Worm (Caenorhabditis elegans) whole organism, L2 larva: ENCODE measurements around the gene B0524.6.
A peak's percentile ranks its signal among the peaks of the same experiment; 100 is the strongest.

Experiments
- F13H6.1 ChIP-seq: sonication (generic microtip); optimal IDR thresholded peaks from 2 replicates; lab custom pipeline; 2016; ENCODE audit warnings: missing genetic modification characterization, missing compliant biosample characterization
- R02D3.7 ChIP-seq: fragments of 150-350 bp; optimal IDR thresholded peaks from 2 replicates; lab custom pipeline; 2014; ENCODE audit warnings: missing biosample characterization, missing genetic modification characterization
- ZK546.5 ChIP-seq: sonication (generic microtip); optimal IDR thresholded peaks from 2 replicates; lab custom pipeline; 2017; ENCODE audit warnings: missing biosample characterization, missing genetic modification characterization
- alr-1 ChIP-seq: fragments of 150-350 bp; optimal IDR thresholded peaks from 2 replicates; lab custom pipeline; 2014; ENCODE audit warnings: missing biosample characterization, missing genetic modification characterization
- aly-2 ChIP-seq: fragments of 150-350 bp; optimal IDR thresholded peaks from 2 replicates; lab custom pipeline; 2014; ENCODE audit warnings: missing biosample characterization, missing genetic modification characterization
- blmp-1 ChIP-seq: sonication (generic microtip); optimal IDR thresholded peaks from 2 replicates; lab custom pipeline; 2017; ENCODE audit warnings: missing genetic modification characterization, mild to moderate bottlenecking, missing compliant biosample characterization, antibody characterized with exemption, moderate library complexity; ENCODE audit not compliant: insufficient read depth
- ceh-16 ChIP-seq: fragments of 150-350 bp; optimal IDR thresholded peaks from 2 replicates; lab custom pipeline; 2014; ENCODE audit warnings: missing biosample characterization, missing genetic modification characterization
- crh-2 ChIP-seq: sonication (generic microtip); optimal IDR thresholded peaks from 2 replicates; lab custom pipeline; 2017; ENCODE audit warnings: missing biosample characterization, missing genetic modification characterization
- egl-27 ChIP-seq: sonication (generic microtip); optimal IDR thresholded peaks from 3 replicates; lab custom pipeline; 2017; ENCODE audit warnings: missing biosample characterization, missing genetic modification reagents, missing genetic modification characterization
- elt-1 ChIP-seq: fragments of 150-350 bp; optimal IDR thresholded peaks from 2 replicates; lab custom pipeline; 2014; ENCODE audit warnings: missing biosample characterization, missing genetic modification characterization
- elt-3 ChIP-seq: sonication (generic microtip); optimal IDR thresholded peaks from 2 replicates; lab custom pipeline; 2017; ENCODE audit warnings: missing biosample characterization, missing genetic modification characterization
- gmeb-1 ChIP-seq: fragments of 150-350 bp; optimal IDR thresholded peaks from 2 replicates; lab custom pipeline; 2014; ENCODE audit warnings: missing biosample characterization, missing genetic modification characterization
- lin-11 ChIP-seq: fragments of 150-350 bp; sonication (generic microtip); optimal IDR thresholded peaks from 2 replicates; lab custom pipeline; 2014; ENCODE audit warnings: missing biosample characterization, missing genetic modification characterization, inconsistent platforms, mixed read lengths
- lin-13 ChIP-seq: fragments of 150-350 bp; optimal IDR thresholded peaks from 2 replicates; lab custom pipeline; 2014; ENCODE audit warnings: missing biosample characterization, missing genetic modification reagents, missing genetic modification characterization
- lin-39 ChIP-seq: fragments of 150-350 bp; optimal IDR thresholded peaks from 2 replicates; lab custom pipeline; 2014; ENCODE audit warnings: missing biosample characterization, missing genetic modification reagents, missing genetic modification characterization
- lsy-2 ChIP-seq, 2 experiments: fragments of 150-350 bp in 1 of 2; sonication (generic microtip) in 1 of 2; optimal IDR thresholded peaks; 2 replicates each; lab custom pipeline; 2014 to 2017; ENCODE audit warnings: missing biosample characterization in 2 of 2, missing genetic modification characterization in 2 of 2
- mab-5 ChIP-seq: fragments of 150-350 bp; optimal IDR thresholded peaks from 2 replicates; lab custom pipeline; 2014; ENCODE audit warnings: missing biosample characterization, missing genetic modification characterization
- mdl-1 ChIP-seq, 2 experiments: fragments of 150-350 bp in 1 of 2; sonication (generic microtip) in 1 of 2; optimal IDR thresholded peaks; 2 replicates each; lab custom pipeline; 2017; ENCODE audit warnings: missing biosample characterization in 2 of 2, missing genetic modification characterization in 2 of 2
- nhr-10 ChIP-seq: sonication (generic microtip); optimal IDR thresholded peaks from 2 replicates; lab custom pipeline; 2017; ENCODE audit warnings: missing biosample characterization, missing genetic modification characterization
- nhr-12 ChIP-seq: fragments of 150-350 bp; optimal IDR thresholded peaks from 2 replicates; lab custom pipeline; 2014; ENCODE audit warnings: missing biosample characterization, missing genetic modification characterization
- nhr-129 ChIP-seq: fragments of 150-350 bp; optimal IDR thresholded peaks from 2 replicates; lab custom pipeline; 2014; ENCODE audit warnings: missing biosample characterization, missing genetic modification characterization
- nhr-21 ChIP-seq: fragments of 150-350 bp; optimal IDR thresholded peaks from 2 replicates; lab custom pipeline; 2014; ENCODE audit warnings: missing biosample characterization, missing genetic modification characterization
- nhr-23 ChIP-seq: fragments of 150-350 bp; optimal IDR thresholded peaks from 2 replicates; lab custom pipeline; 2014; ENCODE audit warnings: missing biosample characterization, missing genetic modification reagents, missing genetic modification characterization
- nhr-237 ChIP-seq: fragments of 150-350 bp; optimal IDR thresholded peaks from 2 replicates; lab custom pipeline; 2014; ENCODE audit warnings: missing biosample characterization, missing genetic modification characterization
- nhr-25 ChIP-seq: fragments of 150-350 bp; sonication (generic microtip); optimal IDR thresholded peaks from 3 replicates; lab custom pipeline; 2014; ENCODE audit warnings: missing biosample characterization, missing genetic modification characterization
- nhr-6 ChIP-seq: fragments of 150-350 bp; optimal IDR thresholded peaks from 2 replicates; lab custom pipeline; 2014; ENCODE audit warnings: missing biosample characterization, missing genetic modification characterization
- nhr-77 ChIP-seq: fragments of 150-350 bp; optimal IDR thresholded peaks from 2 replicates; lab custom pipeline; 2014; ENCODE audit warnings: missing biosample characterization, missing genetic modification characterization
- peb-1 ChIP-seq: fragments of 150-350 bp; optimal IDR thresholded peaks from 2 replicates; lab custom pipeline; 2014; ENCODE audit warnings: missing biosample characterization, missing genetic modification characterization
- skn-1 ChIP-seq: sonication (generic microtip); optimal IDR thresholded peaks from 2 replicates; lab custom pipeline; 2017; ENCODE audit warnings: missing biosample characterization, missing genetic modification characterization
- sma-3 ChIP-seq: sonication (generic microtip); optimal IDR thresholded peaks from 2 replicates; lab custom pipeline; 2016; ENCODE audit warnings: missing genetic modification reagents, missing genetic modification characterization, missing compliant biosample characterization
- unc-39 ChIP-seq: fragments of 150-350 bp; optimal IDR thresholded peaks from 2 replicates; lab custom pipeline; 2014; ENCODE audit warnings: missing biosample characterization, missing genetic modification characterization
- unc-55 ChIP-seq: fragments of 150-350 bp; sonication (generic microtip); optimal IDR thresholded peaks from 3 replicates; lab custom pipeline; 2014; ENCODE audit warnings: missing biosample characterization, missing genetic modification reagents, missing genetic modification characterization
- zag-1 ChIP-seq: fragments of 150-350 bp; optimal IDR thresholded peaks from 2 replicates; lab custom pipeline; 2014; ENCODE audit warnings: missing biosample characterization, missing genetic modification characterization
- ztf-1 ChIP-seq: fragments of 200-800 bp; sonication (Bioruptor generic); conservative IDR thresholded peaks from 2 replicates; pipeline ENCODE4 v1.3.6; 2022; ENCODE audit warnings: missing genetic modification characterization, missing compliant biosample characterization

B0524.6 gene

DNA sequence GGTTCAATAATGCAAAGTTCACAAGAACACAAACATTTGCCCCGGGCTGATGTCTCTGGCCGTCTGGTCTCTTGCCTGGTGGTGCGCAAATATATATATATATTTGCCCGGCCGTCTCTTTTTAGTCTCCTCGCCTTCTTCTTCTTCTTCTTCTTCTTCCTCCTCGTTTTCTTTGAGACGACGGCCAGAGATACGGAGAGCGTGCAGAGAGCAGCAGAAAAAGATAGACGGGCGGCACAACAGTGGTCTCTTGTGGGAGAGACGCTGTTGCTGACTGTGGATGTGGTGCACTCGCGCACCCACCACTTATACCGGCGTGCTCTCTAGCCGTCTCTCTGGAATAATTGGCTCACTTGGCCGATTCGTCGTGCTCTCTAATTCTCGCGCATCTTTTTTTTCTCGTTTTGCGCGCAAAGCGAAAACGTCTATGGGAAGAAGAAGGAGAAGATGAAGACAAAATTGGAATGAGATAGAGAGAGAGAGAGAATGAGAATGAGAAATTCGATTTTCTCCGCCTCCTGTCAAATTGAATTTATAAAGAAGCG, 15.8 kb upstream of the B0524.6 start (continued):
- TF ChIP-seq alr-1 (tag; lab: Kevin White, UChicago) (no peak), lin-11 (tag; lab: Kevin White, UChicago) (peak; percentile 84), nhr-129 (tag; lab: Kevin White, UChicago) (peak; percentile 88), mdl-1 (tag; optimal IDR thresholded peaks at IDR 0.05; lab: Kevin White, UChicago) (peak; percentile 96), unc-39 (tag; lab: Kevin White, UChicago) (no peak)

- TF ChIP-seq nhr-129 (tag; lab: Kevin White, UChicago) (no peak), blmp-1 (tag; lab: Kevin White, UChicago) (no peak), lin-39 (tag; lab: Kevin White, UChicago) (no peak), nhr-23 (no peak), crh-2 (tag; lab: Kevin White, UChicago) (no peak), egl-27 (tag; lab: Kevin White, UChicago) (no peak), F13H6.1 (tag; lab: Kevin White, UChicago) (no peak), aly-2 (tag; lab: Kevin White, UChicago) (no peak), unc-55 (GFP tag; lab: Kevin White, UChicago) (no peak), nhr-77 (tag; lab: Kevin White, UChicago) (no peak)
These were observed 13.0 kb upstream of the B0524.6 start for ce11 chrIII:1918311-1918932.

ce11 chrIII:1903966-1904365, 1.5 kb downstream of the B0524.6 start:
- no peak for TF ChIP-seq zag-1
- TF ChIP-seq elt-3 (tag; lab: Kevin White, UChicago), result no peak
- no peak for TF ChIP-seq nhr-21 (tag; lab: Kevin White, UChicago)
- TF ChIP-seq egl-27 (tag; lab: Kevin White, UChicago), result no peak
- no peak for TF ChIP-seq mab-5 (tag; lab: Kevin White, UChicago)
- TF ChIP-seq nhr-6, result no peak
- TF ChIP-seq elt-1 (tag; lab: Kevin White, UChicago), result no peak
- TF ChIP-seq sma-3 (GFP tag; lab: Kevin White, UChicago), result no peak
- no peak for TF ChIP-seq nhr-10 (tag; lab: Kevin White, UChicago)
- TF ChIP-seq aly-2 (tag; lab: Kevin White, UChicago), result no peak
- no peak for TF ChIP-seq ztf-1 (GFP tag; lab: Robert Waterston, UW)
- TF ChIP-seq lin-11 (tag; lab: Kevin White, UChicago), result no peak
- TF ChIP-seq nhr-129 (tag; lab: Kevin White, UChicago), result no peak
- no peak for TF ChIP-seq F13H6.1 (tag; lab: Kevin White, UChicago)
- no peak for TF ChIP-seq nhr-12 (tag; lab: Kevin White, UChicago)

- TF ChIP-seq lin-13 (GFP tag; lab: Kevin White, UChicago), result peak; percentile 63
- TF ChIP-seq lsy-2 (tag; optimal IDR thresholded peaks at IDR 0.05; lab: Kevin White, UChicago), result peak in 1 of 2 experiments; percentile 50
These were observed 5.0 kb downstream of the B0524.6 start for ce11 chrIII:1900406-1900805.

- no peak for TF ChIP-seq nhr-129 (tag; lab: Kevin White, UChicago)
- no peak for TF ChIP-seq peb-1 (tag; lab: Kevin White, UChicago)
- no peak for TF ChIP-seq nhr-25 (tag; lab: Kevin White, UChicago)
- no peak for TF ChIP-seq nhr-77 (tag; lab: Kevin White, UChicago)
- no peak for TF ChIP-seq ceh-16 (tag; lab: Kevin White, UChicago)
These were observed 11.6 kb downstream of the B0524.6 start, which contains the start of the genes B0524.5 and B0524.2 for ce11 chrIII:1893851-1894250. B0524.5 (minus strand) TSS chrIII:1893890. B0524.2 (plus strand) TSS chrIII:1894057.

ce11 chrIII:1893405-1893804, 12.0 kb downstream of the B0524.6 start:
- no peak for TF ChIP-seq ceh-16 (tag; lab: Kevin White, UChicago)
- no peak for TF ChIP-seq R02D3.7 (tag; lab: Kevin White, UChicago)
- TF ChIP-seq nhr-77 (tag; lab: Kevin White, UChicago), result no peak
- no peak for TF ChIP-seq alr-1 (tag; lab: Kevin White, UChicago)
- TF ChIP-seq zag-1, result no peak
- no peak for TF ChIP-seq nhr-237 (tag; lab: Kevin White, UChicago)
- TF ChIP-seq skn-1, result no peak
- TF ChIP-seq egl-27 (tag; lab: Kevin White, UChicago), result no peak
- no peak for TF ChIP-seq gmeb-1 (tag; lab: Kevin White, UChicago)
- no peak for TF ChIP-seq ZK546.5
- no peak for TF ChIP-seq F13H6.1 (tag; lab: Kevin White, UChicago)
- no peak for TF ChIP-seq nhr-6
- no peak for TF ChIP-seq lin-13 (GFP tag; lab: Kevin White, UChicago)
- TF ChIP-seq lin-39 (tag; lab: Kevin White, UChicago), result no peak
- no peak for TF ChIP-seq nhr-23
